Worm (Caenorhabditis elegans) whole organism, L2 larva: ENCODE data around the gene clec-117.

Experiments
- C34F6.9 ChIP-seq: fragments of 150-350 bp; optimal IDR thresholded peaks from 2 replicates; lab custom pipeline; 2014; ENCODE audit warnings: missing biosample characterization, missing genetic modification characterization
- F13H6.1 ChIP-seq: sonication (generic microtip); optimal IDR thresholded peaks from 2 replicates; lab custom pipeline; 2016; ENCODE audit warnings: missing genetic modification characterization, missing compliant biosample characterization
- R02D3.7 ChIP-seq: fragments of 150-350 bp; optimal IDR thresholded peaks from 2 replicates; lab custom pipeline; 2014; ENCODE audit warnings: missing biosample characterization, missing genetic modification characterization
- Y55F3AM.14 ChIP-seq: fragments of 200-800 bp; sonication (Bioruptor generic); optimal IDR thresholded peaks from 2 replicates; lab custom pipeline; 2018; ENCODE audit warnings: mild to moderate bottlenecking, missing genetic modification characterization, missing compliant biosample characterization
- ZK546.5 ChIP-seq: sonication (generic microtip); optimal IDR thresholded peaks from 2 replicates; lab custom pipeline; 2017; ENCODE audit warnings: missing biosample characterization, missing genetic modification characterization
- alr-1 ChIP-seq: fragments of 150-350 bp; optimal IDR thresholded peaks from 2 replicates; lab custom pipeline; 2014; ENCODE audit warnings: missing biosample characterization, missing genetic modification characterization
- aly-2 ChIP-seq: fragments of 150-350 bp; optimal IDR thresholded peaks from 2 replicates; lab custom pipeline; 2014; ENCODE audit warnings: missing biosample characterization, missing genetic modification characterization
- ama-1 ChIP-seq: fragments of 150-350 bp; optimal IDR thresholded peaks from 2 replicates; lab custom pipeline; 2018; ENCODE audit warnings: inconsistent platforms
- blmp-1 ChIP-seq: sonication (generic microtip); optimal IDR thresholded peaks from 2 replicates; lab custom pipeline; 2017; ENCODE audit warnings: missing genetic modification characterization, mild to moderate bottlenecking, missing compliant biosample characterization, antibody characterized with exemption, moderate library complexity; ENCODE audit not compliant: insufficient read depth
- ceh-16 ChIP-seq: fragments of 150-350 bp; optimal IDR thresholded peaks from 2 replicates; lab custom pipeline; 2014; ENCODE audit warnings: missing biosample characterization, missing genetic modification characterization
- ceh-82 ChIP-seq: fragments of 150-350 bp; optimal IDR thresholded peaks from 2 replicates; lab custom pipeline; 2014; ENCODE audit warnings: missing biosample characterization, missing genetic modification characterization
- crh-2 ChIP-seq: sonication (generic microtip); optimal IDR thresholded peaks from 2 replicates; lab custom pipeline; 2017; ENCODE audit warnings: missing biosample characterization, missing genetic modification characterization
- dmd-4 ChIP-seq: sonication (generic microtip); optimal IDR thresholded peaks from 2 replicates; lab custom pipeline; 2017; ENCODE audit warnings: missing biosample characterization, missing genetic modification characterization
- egl-27 ChIP-seq: sonication (generic microtip); optimal IDR thresholded peaks from 3 replicates; lab custom pipeline; 2017; ENCODE audit warnings: missing biosample characterization, missing genetic modification reagents, missing genetic modification characterization
- elt-1 ChIP-seq: fragments of 150-350 bp; optimal IDR thresholded peaks from 2 replicates; lab custom pipeline; 2014; ENCODE audit warnings: missing biosample characterization, missing genetic modification characterization
- elt-3 ChIP-seq: sonication (generic microtip); optimal IDR thresholded peaks from 2 replicates; lab custom pipeline; 2017; ENCODE audit warnings: missing biosample characterization, missing genetic modification characterization
- fos-1 ChIP-seq: fragments of 150-350 bp; optimal IDR thresholded peaks from 2 replicates; lab custom pipeline; 2014; ENCODE audit warnings: missing biosample characterization, missing genetic modification characterization
- gmeb-1 ChIP-seq: fragments of 150-350 bp; optimal IDR thresholded peaks from 2 replicates; lab custom pipeline; 2014; ENCODE audit warnings: missing biosample characterization, missing genetic modification characterization
- lin-11 ChIP-seq: fragments of 150-350 bp; sonication (generic microtip); optimal IDR thresholded peaks from 2 replicates; lab custom pipeline; 2014; ENCODE audit warnings: missing biosample characterization, missing genetic modification characterization, inconsistent platforms, mixed read lengths
- lin-13 ChIP-seq: fragments of 150-350 bp; optimal IDR thresholded peaks from 2 replicates; lab custom pipeline; 2014; ENCODE audit warnings: missing biosample characterization, missing genetic modification reagents, missing genetic modification characterization
- lin-39 ChIP-seq: fragments of 150-350 bp; optimal IDR thresholded peaks from 2 replicates; lab custom pipeline; 2014; ENCODE audit warnings: missing biosample characterization, missing genetic modification reagents, missing genetic modification characterization
- lsy-2 ChIP-seq, 2 experiments: fragments of 150-350 bp in 1 of 2; sonication (generic microtip) in 1 of 2; optimal IDR thresholded peaks; 2 replicates each; lab custom pipeline; 2014 to 2017; ENCODE audit warnings: missing biosample characterization in 2 of 2, missing genetic modification characterization in 2 of 2
- mab-5 ChIP-seq: fragments of 150-350 bp; optimal IDR thresholded peaks from 2 replicates; lab custom pipeline; 2014; ENCODE audit warnings: missing biosample characterization, missing genetic modification characterization
- mbf-1 ChIP-seq: sonication (generic microtip); optimal IDR thresholded peaks from 2 replicates; lab custom pipeline; 2017; ENCODE audit warnings: missing biosample characterization, missing genetic modification characterization
- mdl-1 ChIP-seq, 2 experiments: fragments of 150-350 bp in 1 of 2; sonication (generic microtip) in 1 of 2; optimal IDR thresholded peaks; 2 replicates each; lab custom pipeline; 2017; ENCODE audit warnings: missing biosample characterization in 2 of 2, missing genetic modification characterization in 2 of 2
- nhr-10 ChIP-seq: sonication (generic microtip); optimal IDR thresholded peaks from 2 replicates; lab custom pipeline; 2017; ENCODE audit warnings: missing biosample characterization, missing genetic modification characterization
- nhr-11 ChIP-seq: fragments of 150-350 bp; optimal IDR thresholded peaks from 2 replicates; lab custom pipeline; 2014; ENCODE audit warnings: missing biosample characterization, missing genetic modification characterization
- nhr-12 ChIP-seq: fragments of 150-350 bp; optimal IDR thresholded peaks from 2 replicates; lab custom pipeline; 2014; ENCODE audit warnings: missing biosample characterization, missing genetic modification characterization
- nhr-129 ChIP-seq: fragments of 150-350 bp; optimal IDR thresholded peaks from 2 replicates; lab custom pipeline; 2014; ENCODE audit warnings: missing biosample characterization, missing genetic modification characterization
- nhr-21 ChIP-seq: fragments of 150-350 bp; optimal IDR thresholded peaks from 2 replicates; lab custom pipeline; 2014; ENCODE audit warnings: missing biosample characterization, missing genetic modification characterization
- nhr-23 ChIP-seq: fragments of 150-350 bp; optimal IDR thresholded peaks from 2 replicates; lab custom pipeline; 2014; ENCODE audit warnings: missing biosample characterization, missing genetic modification reagents, missing genetic modification characterization
- nhr-237 ChIP-seq: fragments of 150-350 bp; optimal IDR thresholded peaks from 2 replicates; lab custom pipeline; 2014; ENCODE audit warnings: missing biosample characterization, missing genetic modification characterization
- nhr-25 ChIP-seq: fragments of 150-350 bp; sonication (generic microtip); optimal IDR thresholded peaks from 3 replicates; lab custom pipeline; 2014; ENCODE audit warnings: missing biosample characterization, missing genetic modification characterization
- nhr-6 ChIP-seq: fragments of 150-350 bp; optimal IDR thresholded peaks from 2 replicates; lab custom pipeline; 2014; ENCODE audit warnings: missing biosample characterization, missing genetic modification characterization
- nhr-77 ChIP-seq: fragments of 150-350 bp; optimal IDR thresholded peaks from 2 replicates; lab custom pipeline; 2014; ENCODE audit warnings: missing biosample characterization, missing genetic modification characterization
- peb-1 ChIP-seq: fragments of 150-350 bp; optimal IDR thresholded peaks from 2 replicates; lab custom pipeline; 2014; ENCODE audit warnings: missing biosample characterization, missing genetic modification characterization
- sem-4 ChIP-seq: fragments of 150-350 bp; optimal IDR thresholded peaks from 2 replicates; lab custom pipeline; 2014; ENCODE audit warnings: missing biosample characterization, missing genetic modification reagents, missing genetic modification characterization
- skn-1 ChIP-seq: sonication (generic microtip); optimal IDR thresholded peaks from 2 replicates; lab custom pipeline; 2017; ENCODE audit warnings: missing biosample characterization, missing genetic modification characterization
- sma-3 ChIP-seq: sonication (generic microtip); optimal IDR thresholded peaks from 2 replicates; lab custom pipeline; 2016; ENCODE audit warnings: missing genetic modification reagents, missing genetic modification characterization, missing compliant biosample characterization
- sma-9 ChIP-seq, 2 experiments: fragments of 150-350 bp in 1 of 2; sonication (generic microtip) in 1 of 2; optimal IDR thresholded peaks; 2 replicates each; lab custom pipeline; 2014 to 2016; ENCODE audit warnings: missing genetic modification characterization in 2 of 2, mild to moderate bottlenecking in 1 of 2, missing biosample characterization in 1 of 2, missing compliant biosample characterization in 1 of 2, missing genetic modification reagents in 1 of 2, moderate library complexity in 1 of 2
- snpc-4 ChIP-seq: fragments of 150-350 bp; optimal IDR thresholded peaks from 2 replicates; lab custom pipeline; 2014; ENCODE audit warnings: missing biosample characterization, missing genetic modification characterization
- unc-39 ChIP-seq: fragments of 150-350 bp; optimal IDR thresholded peaks from 2 replicates; lab custom pipeline; 2014; ENCODE audit warnings: missing biosample characterization, missing genetic modification characterization
- unc-55 ChIP-seq: fragments of 150-350 bp; sonication (generic microtip); optimal IDR thresholded peaks from 3 replicates; lab custom pipeline; 2014; ENCODE audit warnings: missing biosample characterization, missing genetic modification reagents, missing genetic modification characterization
- unc-62 ChIP-seq: fragments of 150-350 bp; optimal IDR thresholded peaks from 2 replicates; lab custom pipeline; 2014; ENCODE audit warnings: missing biosample characterization, missing genetic modification reagents, missing genetic modification characterization
- zag-1 ChIP-seq: fragments of 150-350 bp; optimal IDR thresholded peaks from 2 replicates; lab custom pipeline; 2014; ENCODE audit warnings: missing biosample characterization, missing genetic modification characterization
- ztf-1 ChIP-seq: fragments of 200-800 bp; sonication (Bioruptor generic); conservative IDR thresholded peaks from 2 replicates; pipeline ENCODE4 v1.3.6; 2022; ENCODE audit warnings: missing genetic modification characterization, missing compliant biosample characterization
- ztf-11 ChIP-seq: sonication (generic microtip); optimal IDR thresholded peaks from 2 replicates; lab custom pipeline; 2017; ENCODE audit warnings: missing biosample characterization, missing genetic modification characterization
- ztf-4 ChIP-seq: fragments of 150-350 bp; optimal IDR thresholded peaks from 2 replicates; lab custom pipeline; 2014; ENCODE audit warnings: missing biosample characterization, missing genetic modification characterization

The clec-117 gene

ce11 chrII:255124-255523 lies 41.7 kb downstream of the clec-117 start:
- TF ChIP-seq ama-1 (lab: Kevin White, UChicago), result no peak
- TF ChIP-seq peb-1 (tag; lab: Kevin White, UChicago), result no peak
- peak; percentile 46 to 67 for TF ChIP-seq mdl-1 (tag; optimal IDR thresholded peaks at IDR 0.05; lab: Kevin White, UChicago)
- peak; percentile 91 for TF ChIP-seq snpc-4 (tag; lab: Kevin White, UChicago)
- peak; percentile 99 for TF ChIP-seq unc-55
- no peak for TF ChIP-seq unc-39
- TF ChIP-seq nhr-129 (tag; lab: Kevin White, UChicago), result peak; percentile 95
- peak; percentile 95 for TF ChIP-seq skn-1 (tag; lab: Kevin White, UChicago)
- peak; percentile 64 for TF ChIP-seq nhr-77 (tag; lab: Kevin White, UChicago)
- TF ChIP-seq egl-27 (tag; lab: Kevin White, UChicago), result peak; percentile 90
- no peak for TF ChIP-seq aly-2
- TF ChIP-seq mbf-1 (tag; lab: Kevin White, UChicago), result peak; percentile 7
- no peak for TF ChIP-seq nhr-12
- TF ChIP-seq Y55F3AM.14 (GFP tag; lab: Kevin White, UChicago), result peak; percentile 72
- peak; percentile 75 for TF ChIP-seq nhr-237 (tag; lab: Kevin White, UChicago)
- TF ChIP-seq dmd-4 (tag; lab: Kevin White, UChicago), result no peak
- peak; percentile 85 for TF ChIP-seq zag-1 (tag; lab: Kevin White, UChicago)
- TF ChIP-seq ztf-4 (tag; lab: Kevin White, UChicago), result peak; percentile 84
- TF ChIP-seq nhr-25, result peak; percentile 95
- TF ChIP-seq fos-1, result peak; percentile 90
- TF ChIP-seq elt-1 (tag; lab: Kevin White, UChicago), result no peak
- peak; percentile 90 to 95 for TF ChIP-seq lsy-2 (tag; optimal IDR thresholded peaks at IDR 0.05; lab: Kevin White, UChicago)
- no peak for TF ChIP-seq lin-39 (tag; lab: Kevin White, UChicago)
- TF ChIP-seq sma-9 (GFP tag; optimal IDR thresholded peaks at IDR 0.05; lab: Kevin White, UChicago), result peak; percentile 96
- TF ChIP-seq sma-9 (tag; optimal IDR thresholded peaks at IDR 0.05; lab: Kevin White, UChicago), result no peak
- peak; percentile 98 for TF ChIP-seq lin-11 (tag; lab: Kevin White, UChicago)
- peak; percentile 58 for TF ChIP-seq ztf-11
- peak; percentile 92 for TF ChIP-seq nhr-21 (tag; lab: Kevin White, UChicago)
- TF ChIP-seq elt-3 (tag; lab: Kevin White, UChicago), result no peak
- TF ChIP-seq ceh-16, result peak; percentile 55
- no peak for TF ChIP-seq unc-62
- peak; percentile 96 for TF ChIP-seq mab-5 (tag; lab: Kevin White, UChicago)
- TF ChIP-seq ceh-82 (tag; lab: Kevin White, UChicago), result peak; percentile 89
- TF ChIP-seq sma-3 (GFP tag; lab: Kevin White, UChicago), result peak; percentile 98
- peak; percentile 89 for TF ChIP-seq sem-4 (tag; lab: Kevin White, UChicago)
- peak; percentile 70 for TF ChIP-seq blmp-1
- no peak for TF ChIP-seq alr-1
- TF ChIP-seq C34F6.9, result peak; percentile 97
- TF ChIP-seq nhr-11 (tag; lab: Kevin White, UChicago), result no peak
- peak; percentile 69 for TF ChIP-seq ZK546.5
- peak; percentile 61 for TF ChIP-seq R02D3.7 (tag; lab: Kevin White, UChicago)
- peak; percentile 97 for TF ChIP-seq F13H6.1 (tag; lab: Kevin White, UChicago)
- TF ChIP-seq lin-13 (GFP tag; lab: Kevin White, UChicago), result peak; percentile 97
- peak; percentile 63 for TF ChIP-seq nhr-10 (tag; lab: Kevin White, UChicago)
- peak; percentile 90 for TF ChIP-seq nhr-6 (tag; lab: Kevin White, UChicago)
- no peak for TF ChIP-seq ztf-1
- TF ChIP-seq nhr-23 (tag; lab: Kevin White, UChicago), result no peak
- TF ChIP-seq gmeb-1 (tag; lab: Kevin White, UChicago), result peak; percentile 95
- peak; percentile 96 for TF ChIP-seq crh-2 (tag; lab: Kevin White, UChicago)
